Worm (Caenorhabditis elegans) whole organism, late embryonic: Measurements from ENCODE around the gene tag-250.
A peak's percentile ranks its signal among the peaks of the same experiment; 100 is the strongest.
"Not testable (repeated sequence)": the region's sequence is repeated elsewhere in the genome, so short reads cannot be mapped to it uniquely, and the experiment has no call there.

Experiments
- C38D4.7 ChIP-seq: fragments of 200-800 bp; sonication (Bioruptor generic); optimal IDR thresholded peaks from 2 replicates; lab custom pipeline; 2018; ENCODE audit warnings: mild to moderate bottlenecking, missing genetic modification characterization, moderate library complexity, missing compliant biosample characterization
- Y22D7AL.16 ChIP-seq: sonication (generic microtip); optimal IDR thresholded peaks from 2 replicates; lab custom pipeline; 2016; ENCODE audit warnings: missing genetic modification characterization, missing compliant biosample characterization
- ahr-1 ChIP-seq: sonication (generic microtip); optimal IDR thresholded peaks from 2 replicates; lab custom pipeline; 2016; ENCODE audit warnings: missing genetic modification characterization, missing compliant biosample characterization
- ceh-18 ChIP-seq: sonication (generic microtip); optimal IDR thresholded peaks from 2 replicates; lab custom pipeline; 2016; ENCODE audit warnings: missing genetic modification characterization, missing compliant biosample characterization
- ceh-22 ChIP-seq: sonication (generic microtip); optimal IDR thresholded peaks from 2 replicates; lab custom pipeline; 2017; ENCODE audit warnings: missing biosample characterization, missing genetic modification characterization
- ceh-24 ChIP-seq: sonication (generic microtip); optimal IDR thresholded peaks from 2 replicates; lab custom pipeline; 2016; ENCODE audit warnings: mild to moderate bottlenecking, missing genetic modification characterization, missing compliant biosample characterization
- ceh-31 ChIP-seq: sonication (generic microtip); optimal IDR thresholded peaks from 2 replicates; lab custom pipeline; 2016; ENCODE audit warnings: missing genetic modification characterization, missing compliant biosample characterization
- ceh-34 ChIP-seq: sonication (generic microtip); optimal IDR thresholded peaks from 2 replicates; lab custom pipeline; 2016; ENCODE audit warnings: mild to moderate bottlenecking, missing genetic modification characterization, missing compliant biosample characterization
- ceh-45 ChIP-seq: fragments of 200-800 bp; sonication (Bioruptor generic); IDR thresholded peaks from 2 replicates; pipeline ENCODE4 v1.3.6; 2022; ENCODE audit warnings: missing genetic modification reagents, missing genetic modification characterization, missing compliant biosample characterization
- ceh-48 ChIP-seq: sonication (generic microtip); optimal IDR thresholded peaks from 2 replicates; lab custom pipeline; 2016; ENCODE audit warnings: missing genetic modification characterization, inconsistent platforms, missing compliant biosample characterization
- eyg-1 ChIP-seq: sonication (generic microtip); optimal IDR thresholded peaks from 2 replicates; lab custom pipeline; 2016; ENCODE audit warnings: missing genotype, missing genetic modification characterization, missing compliant biosample characterization
- hlh-30 ChIP-seq: sonication (generic microtip); optimal IDR thresholded peaks from 2 replicates; lab custom pipeline; 2017; ENCODE audit warnings: antibody characterized with exemption, missing genetic modification characterization, missing compliant biosample characterization; ENCODE audit not compliant: insufficient read depth
- hlh-8 ChIP-seq: sonication (generic microtip); optimal IDR thresholded peaks from 2 replicates; lab custom pipeline; 2016; ENCODE audit warnings: missing genotype, missing genetic modification characterization, missing compliant biosample characterization
- lim-6 ChIP-seq: sonication (generic microtip); optimal IDR thresholded peaks from 2 replicates; lab custom pipeline; 2016; ENCODE audit warnings: missing genetic modification characterization, missing compliant biosample characterization
- madf-2 ChIP-seq: sonication (generic microtip); optimal IDR thresholded peaks from 2 replicates; lab custom pipeline; 2017; ENCODE audit warnings: missing genetic modification characterization, missing compliant biosample characterization
- nfya-1 ChIP-seq: sonication (generic microtip); optimal IDR thresholded peaks from 2 replicates; lab custom pipeline; 2017; ENCODE audit warnings: missing genetic modification characterization, mild to moderate bottlenecking, missing compliant biosample characterization, antibody characterized with exemption, moderate library complexity
- pax-1 ChIP-seq: fragments of 150-350 bp; optimal IDR thresholded peaks from 2 replicates; lab custom pipeline; 2014; ENCODE audit warnings: missing biosample characterization, missing genetic modification characterization
- pha-4 ChIP-seq: fragments of 150-350 bp; optimal IDR thresholded peaks from 2 replicates; lab custom pipeline; 2018; ENCODE audit warnings: missing biosample characterization, missing genetic modification reagents, missing genetic modification characterization
- pqm-1 ChIP-seq: sonication (generic microtip); optimal IDR thresholded peaks from 2 replicates; lab custom pipeline; 2016; ENCODE audit warnings: missing genetic modification characterization, missing compliant biosample characterization
- ref-2 ChIP-seq: sonication (generic microtip); optimal IDR thresholded peaks from 2 replicates; lab custom pipeline; 2016; ENCODE audit warnings: missing genetic modification characterization, missing compliant biosample characterization
- rnt-1 ChIP-seq: sonication (generic microtip); optimal IDR thresholded peaks from 2 replicates; lab custom pipeline; 2016; ENCODE audit warnings: missing genetic modification characterization, missing compliant biosample characterization
- sox-2 ChIP-seq: fragments of 200-800 bp; sonication (Bioruptor generic); IDR thresholded peaks from 2 replicates; pipeline ENCODE4 v1.3.6; 2022; ENCODE audit warnings: missing genetic modification reagents, missing genetic modification characterization, missing compliant biosample characterization
- tbx-7 ChIP-seq: sonication (generic microtip); optimal IDR thresholded peaks from 2 replicates; lab custom pipeline; 2016; ENCODE audit warnings: missing genotype, missing genetic modification characterization, missing compliant biosample characterization
- unc-3 ChIP-seq, 2 experiments: fragments of 200-800 bp in 1 of 2; sonication (Bioruptor generic) in 1 of 2; sonication (generic microtip) in 1 of 2; conservative IDR thresholded peaks in 1 of 2; optimal IDR thresholded peaks in 1 of 2; 2 replicates each; pipeline versions ENCODE4 v1.3.6 to Lab custom; 2016 to 2022; ENCODE audit warnings: missing compliant biosample characterization in 2 of 2, missing genetic modification characterization in 2 of 2, missing genetic modification reagents in 1 of 2
- unc-42 ChIP-seq: sonication (generic microtip); optimal IDR thresholded peaks from 2 replicates; lab custom pipeline; 2016; ENCODE audit warnings: missing genotype, missing genetic modification characterization, missing compliant biosample characterization
- unc-55 ChIP-seq: sonication (generic microtip); optimal IDR thresholded peaks from 2 replicates; lab custom pipeline; 2017; ENCODE audit warnings: missing biosample characterization, missing genetic modification reagents, missing genetic modification characterization
- zip-5 ChIP-seq: sonication (generic microtip); optimal IDR thresholded peaks from 2 replicates; lab custom pipeline; 2016; ENCODE audit warnings: missing genetic modification characterization, missing compliant biosample characterization

Gene tag-250

DNA sequence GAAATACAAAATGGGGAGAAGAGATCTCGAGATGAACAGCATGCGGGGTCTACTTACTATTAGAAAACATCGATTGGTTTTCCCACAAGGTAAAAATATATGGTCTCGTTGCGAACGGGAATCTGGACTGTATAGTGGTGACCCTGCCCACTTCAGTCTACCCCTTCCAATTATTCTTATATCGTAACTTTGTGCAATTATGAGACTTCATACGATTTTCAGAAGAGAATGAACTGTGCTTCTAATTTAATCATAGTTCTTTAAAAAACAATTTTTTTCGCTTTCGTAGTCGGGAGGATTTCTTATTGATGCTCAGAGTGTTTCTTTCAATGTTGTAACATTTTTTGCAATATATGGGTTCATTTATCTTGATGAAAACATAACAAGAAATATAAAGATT is 47.3 kb upstream of the tag-250 start, which contains the start of gene F54H12.5:
Gene F54H12.5, minus strand, starts transcription at position 101 of the 400 bp plus-strand sequence.
- TF ChIP-seq pha-4 (no peak), C38D4.7 (GFP tag; lab: Kevin White, UChicago) (no peak), ceh-34 (tag; lab: Kevin White, UChicago) (no peak)

DNA sequence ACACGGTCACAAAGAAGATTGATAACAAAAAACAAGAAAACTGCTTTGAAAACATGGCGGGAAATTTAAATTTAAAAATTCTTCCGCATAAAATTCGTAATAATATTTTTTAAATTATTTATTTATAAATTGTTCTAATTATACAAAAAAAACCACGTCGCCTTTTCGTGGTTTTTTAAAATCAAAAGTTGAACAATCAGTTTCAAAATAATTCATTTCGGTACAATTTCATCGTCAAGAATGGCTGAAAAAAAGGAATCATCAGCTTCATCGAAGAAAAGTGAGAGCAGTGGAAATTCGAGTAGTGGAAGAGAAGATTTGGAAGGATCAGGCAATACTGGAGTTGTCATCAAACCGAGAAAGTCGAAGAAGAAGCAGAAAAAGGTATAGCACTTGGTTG is 44.4 kb upstream of the tag-250 start, which contains the start of the genes F54H12.8 and F54H12.7:
Gene F54H12.8, minus strand, starts transcription at position 101 of the 400 bp plus-strand sequence.
Gene F54H12.7, plus strand, starts transcription at position 229 of the 400 bp plus-strand sequence.
- no peak for TF ChIP-seq zip-5 (tag; lab: Kevin White, UChicago)
- no peak for TF ChIP-seq rnt-1 (tag; lab: Kevin White, UChicago)
- TF ChIP-seq, all 69 proteins: peak for 0

DNA sequence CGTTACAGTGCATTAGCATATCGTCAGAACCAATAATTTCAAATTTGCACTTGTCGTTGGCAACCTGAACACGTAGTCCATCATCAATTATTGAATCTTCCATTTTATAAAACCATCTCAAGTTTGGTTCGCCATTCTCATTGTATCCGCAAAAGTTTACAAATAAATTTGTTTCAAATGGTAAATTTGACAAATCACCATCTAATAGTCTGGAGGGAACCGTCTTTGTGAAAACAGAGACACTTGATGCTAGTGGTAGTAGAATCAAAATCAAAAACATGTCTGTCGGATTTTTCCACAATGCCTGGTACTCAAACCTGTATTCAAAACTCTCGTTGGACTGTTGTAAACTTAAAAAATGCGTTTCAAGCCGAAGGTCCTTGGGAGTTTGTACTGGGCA is 39.6 kb upstream of the tag-250 start, which contains the start of gene F54H12.2:
Gene F54H12.2, plus strand, starts transcription at position 301 of the 400 bp plus-strand sequence.
- not testable (repeated sequence) for TF ChIP-seq ceh-45 (GFP tag; lab: Robert Waterston, UW); unc-42 (tag; lab: Kevin White, UChicago); unc-55 (GFP tag; lab: Kevin White, UChicago)

DNA sequence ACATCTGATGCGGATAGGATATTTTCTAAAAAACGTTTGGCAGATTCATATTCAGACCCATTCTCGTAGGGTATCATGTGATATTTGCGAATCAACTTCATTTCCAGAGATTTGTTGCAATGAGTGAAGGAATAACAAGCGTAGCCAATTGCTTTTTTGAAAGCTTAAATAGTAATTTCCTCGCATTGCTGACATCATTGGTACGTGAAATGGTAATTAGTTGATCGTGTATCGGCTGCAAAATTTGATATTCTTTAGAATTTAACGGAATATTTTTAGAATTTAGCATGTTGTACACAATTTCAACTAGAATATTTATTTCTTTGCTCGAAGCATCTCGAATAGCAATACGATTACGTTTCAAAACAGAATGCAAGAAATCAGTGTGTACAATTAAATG is 37.9 kb upstream of the tag-250 start, which contains the start of gene F54H12.4:
Gene F54H12.4, minus strand, starts transcription at position 101 of the 400 bp plus-strand sequence.
- not testable (repeated sequence) for TF ChIP-seq tbx-7; ref-2; unc-55 (GFP tag; lab: Kevin White, UChicago)

DNA sequence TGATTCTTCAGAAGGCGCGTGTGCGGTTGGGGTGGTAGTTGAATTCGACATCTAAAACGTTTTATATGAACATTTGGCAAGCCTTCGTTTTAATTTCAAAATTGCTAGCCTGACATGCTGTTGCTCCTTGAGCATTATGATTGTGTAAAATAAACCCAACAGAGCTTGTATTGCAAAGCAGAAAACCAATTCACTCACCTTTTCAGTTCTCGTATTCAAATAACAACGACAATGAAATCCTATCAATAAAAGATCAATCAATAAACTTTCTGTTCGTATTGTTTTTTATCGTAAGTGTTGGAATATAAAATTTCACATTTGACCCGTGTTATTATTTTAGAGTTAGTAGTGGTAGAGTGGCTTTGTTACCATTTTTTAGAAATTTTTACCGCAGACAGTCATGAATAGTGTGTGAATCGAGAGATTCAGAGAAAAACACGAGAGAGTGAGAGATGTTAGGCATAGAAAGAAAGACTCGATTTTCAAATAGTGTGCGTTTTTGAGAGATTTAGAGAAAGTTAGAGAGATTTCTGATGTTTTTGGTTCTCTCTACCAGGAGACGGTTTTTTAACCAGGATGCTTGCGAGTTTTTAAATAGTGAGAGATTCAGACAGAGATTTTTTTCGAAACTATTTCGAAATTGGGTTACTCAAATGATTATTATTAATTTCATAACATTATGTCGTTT is 34.3 kb upstream of the tag-250 start, which contains the start of gene F54H12.10:
Gene F54H12.10, minus strand, starts transcription at position 51 of the 688 bp plus-strand sequence.
- not testable (repeated sequence) for TF ChIP-seq Y22D7AL.16, ahr-1, ceh-22 (tag; lab: Kevin White, UChicago)

DNA sequence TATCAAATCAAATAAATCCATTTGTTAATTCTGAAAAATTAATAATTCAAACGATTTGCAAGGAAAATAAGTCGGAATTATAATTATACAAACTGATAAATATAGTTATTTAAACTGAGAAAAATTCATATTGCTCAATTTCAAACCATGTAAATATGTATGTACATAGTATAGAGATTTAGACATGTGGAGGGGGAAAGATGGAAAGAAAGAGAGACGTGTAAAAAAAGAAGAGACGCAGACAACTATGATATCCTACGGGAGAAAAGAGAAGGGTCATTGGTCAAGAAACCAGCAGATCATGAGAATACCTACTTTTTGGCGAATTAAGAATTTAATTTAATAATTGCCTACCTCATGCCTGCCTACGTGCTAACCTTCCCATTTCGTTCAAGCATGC is 33.4 kb upstream of the tag-250 start, which contains the start of gene C29E4.11:
Gene C29E4.11, minus strand, starts transcription at position 30 of the 400 bp plus-strand sequence.
- TF ChIP-seq nfya-1 (peak; percentile 38), hlh-30 (no peak)

DNA sequence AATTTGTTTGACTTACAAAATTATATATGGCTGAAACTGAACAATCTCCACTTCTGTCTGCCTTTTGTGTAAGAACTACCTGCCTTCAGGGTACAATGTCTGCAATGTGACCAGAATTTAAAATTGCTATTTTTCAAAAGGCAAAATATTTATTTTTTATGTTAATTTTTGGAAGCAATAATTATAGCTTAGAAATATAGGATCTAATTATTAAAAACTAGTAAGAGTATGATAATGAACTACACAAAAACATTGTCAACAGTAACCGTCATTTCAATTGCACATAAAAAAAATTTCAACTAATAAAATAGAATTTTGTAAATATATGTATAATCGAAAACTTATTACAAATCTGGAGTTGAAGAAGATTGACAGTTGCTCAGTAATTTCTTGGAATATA is 32.2 kb upstream of the tag-250 start, which contains the start of gene C29E4.9:
Gene C29E4.9, minus strand, starts transcription at position 101 of the 400 bp plus-strand sequence.
- TF ChIP-seq unc-3 (GFP tag; conservative IDR thresholded peaks at IDR 0.05; lab: Robert Waterston, UW), result no peak
- TF ChIP-seq unc-3 (tag; optimal IDR thresholded peaks at IDR 0.05; lab: Kevin White, UChicago), result no peak
- no peak for TF ChIP-seq pax-1 (tag; lab: Kevin White, UChicago)
- TF ChIP-seq ahr-1 (tag; lab: Kevin White, UChicago), result no peak
- no peak for TF ChIP-seq ceh-34 (tag; lab: Kevin White, UChicago)
- no peak for TF ChIP-seq pha-4
- TF ChIP-seq ceh-48 (tag; lab: Kevin White, UChicago), result no peak
- no peak for TF ChIP-seq madf-2 (tag; lab: Kevin White, UChicago)
- TF ChIP-seq hlh-30, result no peak
- TF ChIP-seq sox-2 (GFP tag; lab: Robert Waterston, UW), result no peak
- no peak for TF ChIP-seq ceh-31 (tag; lab: Kevin White, UChicago)
- no peak for TF ChIP-seq hlh-8
- TF ChIP-seq lim-6 (tag; lab: Kevin White, UChicago), result no peak
- TF ChIP-seq ceh-18 (tag; lab: Kevin White, UChicago), result no peak
- no peak for TF ChIP-seq eyg-1 (tag; lab: Kevin White, UChicago)
- no peak for TF ChIP-seq ceh-24 (tag; lab: Kevin White, UChicago)
- no peak for TF ChIP-seq pqm-1 (tag; lab: Kevin White, UChicago)
- TF ChIP-seq C38D4.7 (GFP tag; lab: Kevin White, UChicago), result no peak
